Worm (Caenorhabditis elegans) whole organism, L4 larva: ENCODE data around the gene K09G1.1.
A peak's percentile ranks its signal among the peaks of the same experiment; 100 is the strongest.

Experiments used
- F44E2.7 ChIP-seq: fragments of 200-800 bp; sonication (Bioruptor generic); IDR thresholded peaks from 2 replicates; pipeline ENCODE4 v2.1.2; 2022; ENCODE audit warnings: missing genetic modification characterization, missing compliant biosample characterization
- R02D3.7 ChIP-seq: fragments of 150-350 bp; sonication (generic microtip); optimal IDR thresholded peaks from 3 replicates; lab custom pipeline; 2014; ENCODE audit warnings: missing biosample characterization, missing genetic modification characterization
- T26A8.4 ChIP-seq: fragments of 200-800 bp; sonication (Bioruptor generic); IDR thresholded peaks from 2 replicates; pipeline ENCODE4 v1.3.6; 2022; ENCODE audit warnings: missing genetic modification characterization, missing compliant biosample characterization
- Y75B8A.6 ChIP-seq: fragments of 200-800 bp; sonication (Bioruptor generic); IDR thresholded peaks from 2 replicates; pipeline ENCODE4 v1.3.6; 2022; ENCODE audit warnings: missing genetic modification reagents, missing genetic modification characterization, missing compliant biosample characterization
- ama-1 ChIP-seq: fragments of 150-350 bp; optimal IDR thresholded peaks from 2 replicates; lab custom pipeline; 2014; ENCODE audit warnings: inconsistent platforms, mixed read lengths
- arid-1 ChIP-seq: fragments of 200-800 bp; sonication (Bioruptor generic); conservative IDR thresholded peaks from 2 replicates; pipeline ENCODE4 v1.3.6; 2022; ENCODE audit warnings: missing genetic modification reagents, missing genetic modification characterization, missing compliant biosample characterization
- ctbp-1 ChIP-seq: fragments of 200-800 bp; sonication (Bioruptor generic); IDR thresholded peaks from 2 replicates; pipeline ENCODE4 v1.3.6; 2022; ENCODE audit warnings: missing genetic modification reagents, missing genetic modification characterization, missing compliant biosample characterization
- daf-16 ChIP-seq, 3 experiments: sonication (generic microtip); optimal IDR thresholded peaks; 2 replicates each; lab custom pipeline; 2016 to 2017; ENCODE audit warnings: missing genetic modification characterization in 3 of 3, missing genetic modification reagents in 3 of 3, mild to moderate bottlenecking in 2 of 3, missing compliant biosample characterization in 2 of 3, missing biosample characterization in 1 of 3, moderate library complexity in 1 of 3
- daf-8 ChIP-seq: fragments of 200-800 bp; sonication (Bioruptor generic); IDR thresholded peaks from 2 replicates; pipeline ENCODE4 v1.3.6; 2022; ENCODE audit warnings: missing genetic modification characterization, missing compliant biosample characterization
- dmd-6 ChIP-seq: fragments of 200-800 bp; sonication (Bioruptor generic); IDR thresholded peaks from 2 replicates; pipeline ENCODE4 v1.3.6; 2022; ENCODE audit warnings: missing genetic modification reagents, missing genetic modification characterization, missing compliant biosample characterization
- dmd-9 ChIP-seq: fragments of 200-800 bp; sonication (Bioruptor generic); IDR thresholded peaks from 2 replicates; pipeline ENCODE4 v1.3.6; 2022; ENCODE audit warnings: missing genetic modification reagents, missing genetic modification characterization, missing compliant biosample characterization
- dpl-1 ChIP-seq: fragments of 150-350 bp; optimal IDR thresholded peaks from 2 replicates; lab custom pipeline; 2014; ENCODE audit warnings: missing biosample characterization, missing genetic modification reagents, missing genetic modification characterization
- duxl-1 ChIP-seq: sonication (generic microtip); optimal IDR thresholded peaks from 2 replicates; lab custom pipeline; 2016; ENCODE audit warnings: mild to moderate bottlenecking, missing genetic modification characterization, moderate library complexity, missing compliant biosample characterization; ENCODE audit not compliant: poor library complexity
- dve-1 ChIP-seq: sonication (generic microtip); optimal IDR thresholded peaks from 2 replicates; lab custom pipeline; 2017; ENCODE audit warnings: antibody characterized with exemption, mild to moderate bottlenecking, missing genetic modification characterization, missing compliant biosample characterization; ENCODE audit not compliant: insufficient read depth
- egl-27 ChIP-seq: sonication (generic microtip); optimal IDR thresholded peaks from 3 replicates; lab custom pipeline; 2017; ENCODE audit warnings: missing biosample characterization, missing genetic modification reagents, missing genetic modification characterization
- egl-43 ChIP-seq: fragments of 200-800 bp; sonication (Bioruptor generic); IDR thresholded peaks from 2 replicates; pipeline ENCODE4 v1.3.6; 2022; ENCODE audit warnings: missing genetic modification reagents, missing genetic modification characterization, missing compliant biosample characterization
- fkh-10 ChIP-seq: fragments of 150-350 bp; optimal IDR thresholded peaks from 2 replicates; lab custom pipeline; 2014; ENCODE audit warnings: missing biosample characterization, missing genetic modification reagents, missing genetic modification characterization
- fos-1 ChIP-seq: fragments of 150-350 bp; optimal IDR thresholded peaks from 2 replicates; lab custom pipeline; 2014; ENCODE audit warnings: missing biosample characterization, missing genetic modification characterization
- hif-1 ChIP-seq, 2 experiments: sonication (generic microtip); optimal IDR thresholded peaks; 2 replicates each; lab custom pipeline; 2016 to 2017; ENCODE audit warnings: missing compliant biosample characterization in 2 of 2, missing genetic modification characterization in 2 of 2, missing genetic modification reagents in 2 of 2, missing genotype in 2 of 2, mild to moderate bottlenecking in 1 of 2
- hmg-1.1 ChIP-seq: fragments of 200-800 bp; sonication (Bioruptor generic); IDR thresholded peaks from 2 replicates; pipeline ENCODE4 v1.3.6; 2022; ENCODE audit warnings: missing genetic modification reagents, missing genetic modification characterization, missing compliant biosample characterization
- lim-7 ChIP-seq: fragments of 200-800 bp; sonication (Bioruptor generic); IDR thresholded peaks from 2 replicates; pipeline ENCODE4 v1.3.6; 2022; ENCODE audit warnings: missing genetic modification characterization, missing compliant biosample characterization
- lin-13 ChIP-seq: fragments of 150-350 bp; optimal IDR thresholded peaks from 2 replicates; lab custom pipeline; 2014; ENCODE audit warnings: missing biosample characterization, missing genetic modification reagents, missing genetic modification characterization
- lin-29 ChIP-seq: fragments of 200-800 bp; sonication (Bioruptor generic); IDR thresholded peaks from 2 replicates; pipeline ENCODE4 v1.3.6; 2022; ENCODE audit warnings: missing genetic modification reagents, missing genetic modification characterization, missing compliant biosample characterization
- lin-38 ChIP-seq: fragments of 200-800 bp; sonication (Bioruptor generic); IDR thresholded peaks from 2 replicates; pipeline ENCODE4 v1.3.6; 2022; ENCODE audit warnings: missing genetic modification reagents, missing genetic modification characterization, missing compliant biosample characterization
- lin-39 ChIP-seq: fragments of 150-350 bp; optimal IDR thresholded peaks from 2 replicates; lab custom pipeline; 2014; ENCODE audit warnings: missing biosample characterization, missing genetic modification reagents, missing genetic modification characterization
- mdt-29 ChIP-seq: fragments of 200-800 bp; sonication (Bioruptor generic); IDR thresholded peaks from 2 replicates; pipeline ENCODE4 v1.3.6; 2022; ENCODE audit warnings: missing genetic modification reagents, missing genetic modification characterization, missing compliant biosample characterization
- mep-1 ChIP-seq: fragments of 150-350 bp; sonication (generic microtip); optimal IDR thresholded peaks from 3 replicates; lab custom pipeline; 2014; ENCODE audit warnings: missing biosample characterization, missing genetic modification characterization
- mes-2 ChIP-seq: sonication (generic microtip); optimal IDR thresholded peaks from 2 replicates; lab custom pipeline; 2016; ENCODE audit warnings: missing genotype, mild to moderate bottlenecking, missing genetic modification characterization, missing compliant biosample characterization; ENCODE audit not compliant: poor library complexity, severe bottlenecking
- mxl-3 ChIP-seq: fragments of 200-800 bp; sonication (Bioruptor generic); optimal IDR thresholded peaks from 2 replicates; lab custom pipeline; 2018; ENCODE audit warnings: mild to moderate bottlenecking, missing genetic modification characterization, missing compliant biosample characterization
- nhr-102 ChIP-seq: sonication (generic microtip); optimal IDR thresholded peaks from 2 replicates; lab custom pipeline; 2016; ENCODE audit warnings: mild to moderate bottlenecking, missing genetic modification characterization, moderate library complexity, missing compliant biosample characterization
- nhr-111 ChIP-seq: fragments of 200-800 bp; sonication (Bioruptor generic); optimal IDR thresholded peaks from 2 replicates; lab custom pipeline; 2018; ENCODE audit warnings: mild to moderate bottlenecking, missing genetic modification characterization, missing compliant biosample characterization
- nhr-28 ChIP-seq: fragments of 150-350 bp; optimal IDR thresholded peaks from 2 replicates; lab custom pipeline; 2014; ENCODE audit warnings: missing biosample characterization, missing genetic modification characterization
- nhr-48 ChIP-seq: sonication (generic microtip); optimal IDR thresholded peaks from 2 replicates; lab custom pipeline; 2016; ENCODE audit warnings: mild to moderate bottlenecking, missing genetic modification characterization, missing compliant biosample characterization
- nhr-77 ChIP-seq: fragments of 150-350 bp; optimal IDR thresholded peaks from 2 replicates; lab custom pipeline; 2014; ENCODE audit warnings: missing biosample characterization, missing genetic modification characterization
- pha-4 ChIP-seq, 2 experiments: fragments of 150-350 bp in 1 of 2; fragments of 200-800 bp in 1 of 2; sonication (Bioruptor generic) in 1 of 2; IDR thresholded peaks in 1 of 2; optimal IDR thresholded peaks in 1 of 2; 2 replicates each; pipeline versions ENCODE4 v1.3.6 to Lab custom; 2014 to 2022; ENCODE audit warnings: missing genetic modification characterization in 2 of 2, missing genetic modification reagents in 2 of 2, missing biosample characterization in 1 of 2, missing compliant biosample characterization in 1 of 2
- pqm-1 ChIP-seq: sonication (generic microtip); optimal IDR thresholded peaks from 2 replicates; lab custom pipeline; 2017; ENCODE audit warnings: missing biosample characterization, missing genetic modification characterization
- saeg-2 ChIP-seq: fragments of 200-800 bp; sonication (Bioruptor generic); IDR thresholded peaks from 2 replicates; pipeline ENCODE4 v1.3.6; 2022; ENCODE audit warnings: missing genetic modification reagents, missing genetic modification characterization, missing compliant biosample characterization
- set-16 ChIP-seq: fragments of 200-800 bp; sonication (Bioruptor generic); IDR thresholded peaks from 2 replicates; pipeline ENCODE4 v1.3.6; 2022; ENCODE audit warnings: missing genetic modification reagents, missing genetic modification characterization, missing compliant biosample characterization
- skn-1 ChIP-seq: fragments of 150-350 bp; optimal IDR thresholded peaks from 2 replicates; lab custom pipeline; 2014; ENCODE audit warnings: missing biosample characterization, missing genetic modification characterization
- spr-1 ChIP-seq: sonication (generic microtip); optimal IDR thresholded peaks from 2 replicates; lab custom pipeline; 2016; ENCODE audit warnings: mild to moderate bottlenecking, missing genetic modification characterization, missing compliant biosample characterization
- tra-1 ChIP-seq: fragments of 200-800 bp; sonication (Bioruptor generic); IDR thresholded peaks from 2 replicates; pipeline ENCODE4 v1.3.6; 2022; ENCODE audit warnings: missing genetic modification reagents, missing genetic modification characterization, missing compliant biosample characterization
- unc-62 ChIP-seq, 3 experiments: fragments of 150-350 bp in 1 of 3; sonication (generic microtip); optimal IDR thresholded peaks in 2 of 3; peaks in 1 of 3; 1 replicate in 1 of 3; 2 replicates in 2 of 3; lab custom pipeline; 2014 to 2017; ENCODE audit warnings: missing biosample characterization in 3 of 3, missing genetic modification characterization in 3 of 3, missing genetic modification reagents in 3 of 3, missing genotype in 1 of 3
- vab-7 ChIP-seq: fragments of 200-800 bp; sonication (Bioruptor generic); IDR thresholded peaks from 2 replicates; pipeline ENCODE4 v1.3.6; 2022; ENCODE audit warnings: missing genetic modification reagents, missing genetic modification characterization, missing compliant biosample characterization
- zag-1 ChIP-seq: fragments of 150-350 bp; optimal IDR thresholded peaks from 2 replicates; lab custom pipeline; 2014; ENCODE audit warnings: missing biosample characterization, missing genetic modification characterization
- zfp-2 ChIP-seq: sonication (generic microtip); optimal IDR thresholded peaks from 2 replicates; lab custom pipeline; 2016; ENCODE audit warnings: mild to moderate bottlenecking, missing genetic modification characterization, missing compliant biosample characterization
- zfp-3 ChIP-seq: fragments of 200-800 bp; sonication (Bioruptor generic); conservative IDR thresholded peaks from 2 replicates; pipeline ENCODE4 v1.3.6; 2022; ENCODE audit warnings: missing genetic modification reagents, missing genetic modification characterization, missing compliant biosample characterization
- ztf-11 ChIP-seq: fragments of 150-350 bp; optimal IDR thresholded peaks from 2 replicates; lab custom pipeline; 2014; ENCODE audit warnings: missing biosample characterization, missing genetic modification characterization

Gene K09G1.1

ce11 chrV:9545238-9545709 lies 38.1 kb upstream of the K09G1.1 start, which contains the start of the genes his-35 and his-41 (continued):
- TF ChIP-seq mep-1 (peak; percentile 2), T26A8.4 (GFP tag; lab: Robert Waterston, UW) (no peak; the same call in 1 of the 2 replicates), daf-8 (GFP tag; lab: Robert Waterston, UW) (no peak), pqm-1 (tag; lab: Kevin White, UChicago) (no peak), tra-1 (GFP tag; lab: Robert Waterston, UW) (0 out of 2 replicates have a peak, but pooled peaks have one; percentile 16), mes-2 (tag; lab: Kevin White, UChicago) (peak; percentile 42), saeg-2 (no peak), mxl-3 (GFP tag; lab: Kevin White, UChicago) (peak; percentile 10), R02D3.7 (tag; lab: Kevin White, UChicago) (no peak), spr-1 (no peak), nhr-111 (GFP tag; lab: Kevin White, UChicago) (no peak), dmd-6 (GFP tag; lab: Robert Waterston, UW) (peak; percentile 27; the same call in 1 of the 2 replicates), dmd-9 (GFP tag; lab: Robert Waterston, UW) (no peak), hif-1 (tag; optimal IDR thresholded peaks at IDR 0.05; lab: Kevin White, UChicago) (no peak), lin-29 (GFP tag; lab: Robert Waterston, UW) (no peak), zag-1 (tag; lab: Kevin White, UChicago) (no peak), set-16 (GFP tag; lab: Robert Waterston, UW) (peak; percentile 24; the same call in 1 of the 2 replicates), nhr-102 (tag; lab: Kevin White, UChicago) (peak; percentile 44), unc-62 (GFP tag; optimal IDR thresholded peaks at IDR 0.05 in 1 of 2; lab: Kevin White, UChicago) (peak in 1 of 2 experiments; percentile 81), unc-62 (tag; optimal IDR thresholded peaks at IDR 0.05; lab: Kevin White, UChicago) (no peak), duxl-1 (tag; lab: Kevin White, UChicago) (no peak), mdt-29 (GFP tag; lab: Robert Waterston, UW) (no peak), lin-39 (no peak), skn-1 (tag; lab: Kevin White, UChicago) (no peak), egl-43 (peak; percentile 57; the same call in 1 of the 2 replicates), daf-16 (GFP tag; optimal IDR thresholded peaks at IDR 0.05; lab: Kevin White, UChicago) (no peak), daf-16 (tag; optimal IDR thresholded peaks at IDR 0.05; lab: Kevin White, UChicago) (no peak), lim-7 (GFP tag; lab: Robert Waterston, UW) (no peak), dpl-1 (GFP tag; lab: Kevin White, UChicago) (peak; percentile 27), nhr-48 (peak; percentile 20), vab-7 (GFP tag; lab: Robert Waterston, UW) (no peak), nhr-28 (tag; lab: Kevin White, UChicago) (no peak), dve-1 (tag; lab: Kevin White, UChicago) (no peak), egl-27 (tag; lab: Kevin White, UChicago) (no peak), Y75B8A.6 (GFP tag; lab: Robert Waterston, UW) (no peak), fkh-10 (GFP tag; lab: Kevin White, UChicago) (no peak), ztf-11 (tag; lab: Kevin White, UChicago) (no peak), ctbp-1 (GFP tag; lab: Robert Waterston, UW) (no peak), lin-38 (peak; percentile 61)
- TF ChIP-seq, all 104 proteins: peak for 23

- TF ChIP-seq daf-8 (GFP tag; lab: Robert Waterston, UW) (no peak), lin-13 (GFP tag; lab: Kevin White, UChicago) (no peak), F44E2.7 (GFP tag; lab: Robert Waterston, UW) (no peak), skn-1 (tag; lab: Kevin White, UChicago) (no peak), arid-1 (0 out of 2 replicates have a peak, but pooled peaks have one; percentile 22), hmg-1.1 (peak; percentile 41; the same call in 1 of the 2 replicates), tra-1 (GFP tag; lab: Robert Waterston, UW) (no peak), nhr-77 (peak; percentile 9), zfp-2 (tag; lab: Kevin White, UChicago) (no peak), saeg-2 (no peak), zfp-3 (GFP tag; lab: Robert Waterston, UW) (peak; percentile 58; the same call in 1 of the 2 replicates), pha-4 (GFP tag; IDR thresholded peaks at IDR 0.05; lab: Robert Waterston, UW) (no peak), pha-4 (tag; optimal IDR thresholded peaks at IDR 0.05; lab: Kevin White, UChicago) (no peak), dve-1 (tag; lab: Kevin White, UChicago) (peak; percentile 0), ama-1 (peak; percentile 64), fos-1 (no peak)
Observed at ce11 chrV:9546042-9546581, 37.2 kb upstream of the K09G1.1 start, which contains the start of gene C50F4.6. Gene C50F4.6 (plus strand): TSS chrV:9546092.
